Fruit fly (Drosophila melanogaster) whole organism, pupa: ENCODE measurements around the gene cutlet.

ENCODE experiments used
- CG13204 ChIP-seq: fragments of 200-800 bp; sonication (Bioruptor generic); optimal IDR thresholded peaks from 2 replicates; lab custom pipeline; 2018; ENCODE audit warnings: missing biosample characterization, mild to moderate bottlenecking, missing genetic modification characterization, moderate library complexity
- CG17806 ChIP-seq: fragments of 200-800 bp; sonication (Bioruptor generic); optimal IDR thresholded peaks from 2 replicates; lab custom pipeline; 2018; ENCODE audit warnings: missing biosample characterization, mild to moderate bottlenecking, missing genetic modification characterization, moderate library complexity
- Pif1B ChIP-seq: fragments of 200-800 bp; sonication (Bioruptor generic); optimal IDR thresholded peaks from 3 replicates; lab custom pipeline; 2016; ENCODE audit warnings: missing biosample characterization, missing genetic modification characterization
- gl ChIP-seq: fragments of 200-800 bp; sonication (Bioruptor generic); optimal IDR thresholded peaks from 2 replicates; lab custom pipeline; 2018; ENCODE audit warnings: missing biosample characterization, mild to moderate bottlenecking, missing genetic modification characterization

- TF ChIP-seq Pif1B (GFP tag; lab: Kevin White, UChicago) (no peak), gl (tag; lab: Kevin White, UChicago) (no peak), CG13204 (no peak), CG17806 (tag; lab: Kevin White, UChicago) (no peak)
These were observed 11.2 kb downstream of the cutlet start, which contains the start of gene Sfp24C1 for dm6 chr2L:3700374-3700773.
